Worm (Caenorhabditis elegans) whole organism, L2 larva: ENCODE results near the gene ent-7.

Experiments
- elt-3 ChIP-seq: sonication (generic microtip); optimal IDR thresholded peaks from 2 replicates; lab custom pipeline; 2017; ENCODE audit warnings: missing biosample characterization, missing genetic modification characterization
- fos-1 ChIP-seq: fragments of 150-350 bp; optimal IDR thresholded peaks from 2 replicates; lab custom pipeline; 2014; ENCODE audit warnings: missing biosample characterization, missing genetic modification characterization
- gmeb-1 ChIP-seq: fragments of 150-350 bp; optimal IDR thresholded peaks from 2 replicates; lab custom pipeline; 2014; ENCODE audit warnings: missing biosample characterization, missing genetic modification characterization
- snpc-4 ChIP-seq: fragments of 150-350 bp; optimal IDR thresholded peaks from 2 replicates; lab custom pipeline; 2014; ENCODE audit warnings: missing biosample characterization, missing genetic modification characterization
- unc-39 ChIP-seq: fragments of 150-350 bp; optimal IDR thresholded peaks from 2 replicates; lab custom pipeline; 2014; ENCODE audit warnings: missing biosample characterization, missing genetic modification characterization
- unc-62 ChIP-seq: fragments of 150-350 bp; optimal IDR thresholded peaks from 2 replicates; lab custom pipeline; 2014; ENCODE audit warnings: missing biosample characterization, missing genetic modification reagents, missing genetic modification characterization
- ztf-1 ChIP-seq: fragments of 200-800 bp; sonication (Bioruptor generic); conservative IDR thresholded peaks from 2 replicates; pipeline ENCODE4 v1.3.6; 2022; ENCODE audit warnings: missing genetic modification characterization, missing compliant biosample characterization

- TF ChIP-seq unc-39 (tag; lab: Kevin White, UChicago) = no peak
- TF ChIP-seq fos-1 (tag; lab: Kevin White, UChicago) = no peak
- no peak for TF ChIP-seq unc-62 (GFP tag; lab: Kevin White, UChicago)
- no peak for TF ChIP-seq snpc-4 (tag; lab: Kevin White, UChicago)
- no peak for TF ChIP-seq gmeb-1
- TF ChIP-seq elt-3 (tag; lab: Kevin White, UChicago) = no peak
- no peak for TF ChIP-seq ztf-1 (GFP tag; lab: Robert Waterston, UW)
Observed at ce11 chrIV:9972629-9973028, 44.4 kb upstream of the ent-7 start, which contains the start of the genes C47E12.12 and C47E12.10.
